Worm (Caenorhabditis elegans): ENCODE measurements around the gene C41C4.9.
A peak's percentile ranks its signal among the peaks of the same experiment; 100 is the strongest.

The C41C4.9 gene

DNA sequence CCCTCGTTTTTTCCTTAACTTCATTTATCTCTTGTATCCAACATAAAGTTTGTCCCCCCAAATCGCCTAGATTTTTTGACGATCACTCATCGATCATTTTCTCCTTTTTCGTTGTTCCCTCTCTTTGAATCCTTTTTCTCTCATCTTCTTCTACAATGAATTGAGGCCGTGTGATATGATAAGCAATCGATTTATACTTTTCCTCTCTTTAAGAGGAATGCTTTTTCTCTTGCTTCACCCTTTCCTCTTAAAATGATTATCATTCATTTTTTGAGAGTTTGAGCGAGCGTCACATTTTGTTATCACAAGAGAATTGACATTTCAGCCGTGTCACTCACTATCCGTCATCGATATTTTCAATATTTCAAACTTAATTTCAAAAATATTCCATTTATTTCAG, 29.4 kb upstream of the C41C4.9 start, which contains the start of gene K02C4.5:
Gene K02C4.5 (plus strand): TSS at position 395 of the 400 bp plus-strand sequence.
- no peak for TF ChIP-seq gmeb-1 (tag; optimal IDR thresholded peaks at IDR 0.05)
- no peak for TF ChIP-seq nhr-25 (tag; optimal IDR thresholded peaks at IDR 0.05)
- peak; percentile 98 for TF ChIP-seq fos-1 (tag; optimal IDR thresholded peaks at IDR 0.05)
- TF ChIP-seq skn-1 (tag; optimal IDR thresholded peaks at IDR 0.05), result peak; percentile 11
- TF ChIP-seq crh-2 (tag; optimal IDR thresholded peaks at IDR 0.05), result peak; percentile 48

DNA sequence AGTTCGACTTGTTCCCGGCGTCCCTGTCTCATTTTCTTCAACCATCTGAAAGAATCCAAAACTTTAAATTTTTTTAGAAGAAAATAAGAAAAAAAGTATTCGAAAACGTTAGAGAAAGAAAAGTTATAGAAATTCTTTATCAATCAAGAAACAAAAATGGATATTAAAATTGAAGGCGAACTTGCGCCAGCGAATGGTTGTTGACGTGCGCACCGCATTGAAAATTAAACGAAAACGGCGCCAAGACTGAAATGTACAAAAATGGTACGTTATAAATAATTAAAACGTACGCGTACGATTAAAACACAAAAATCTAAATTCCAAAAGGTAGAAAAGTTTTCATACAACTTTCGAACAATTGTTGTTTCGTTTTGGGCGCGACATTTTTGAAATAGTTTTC, 20.6 kb upstream of the C41C4.9 start, which contains the start of gene K02C4.3:
Gene K02C4.3 (minus strand): TSS at position 51 of the 400 bp plus-strand sequence.
- peak; percentile 65 for TF ChIP-seq lin-13 (GFP tag; optimal IDR thresholded peaks at IDR 0.05)
- peak; percentile 24 for TF ChIP-seq sem-4 (tag; optimal IDR thresholded peaks at IDR 0.05)
- TF ChIP-seq alr-1 (tag; optimal IDR thresholded peaks at IDR 0.05), result no peak
- TF ChIP-seq fos-1 (tag; optimal IDR thresholded peaks at IDR 0.05), result peak; percentile 53
- TF ChIP-seq nhr-11 (tag; optimal IDR thresholded peaks at IDR 0.05), result no peak
- TF ChIP-seq lsy-2 (tag; optimal IDR thresholded peaks at IDR 0.05), result peak; percentile 61 to 87
- TF ChIP-seq R02D3.7 (tag; optimal IDR thresholded peaks at IDR 0.05), result no peak
- TF ChIP-seq unc-55 (GFP tag; optimal IDR thresholded peaks at IDR 0.05), result peak; percentile 69
- TF ChIP-seq elt-1 (tag; optimal IDR thresholded peaks at IDR 0.05), result no peak
- peak; percentile 81 for TF ChIP-seq C34F6.9 (tag; optimal IDR thresholded peaks at IDR 0.05)
- TF ChIP-seq ztf-4 (tag; optimal IDR thresholded peaks at IDR 0.05), result peak; percentile 51
- peak; percentile 16 for TF ChIP-seq nhr-6 (tag; optimal IDR thresholded peaks at IDR 0.05)
- no peak for TF ChIP-seq nhr-23 (tag; optimal IDR thresholded peaks at IDR 0.05)
- peak; percentile 52 for TF ChIP-seq lin-11 (tag; optimal IDR thresholded peaks at IDR 0.05)
- no peak for TF ChIP-seq elt-3 (tag; optimal IDR thresholded peaks at IDR 0.05)
- TF ChIP-seq nhr-21 (tag; optimal IDR thresholded peaks at IDR 0.05), result peak; percentile 51
- peak; percentile 55 for TF ChIP-seq F13H6.1 (tag; optimal IDR thresholded peaks at IDR 0.05)
- peak; percentile 40 for TF ChIP-seq mab-5 (tag; optimal IDR thresholded peaks at IDR 0.05)
- TF ChIP-seq sma-3 (GFP tag; optimal IDR thresholded peaks at IDR 0.05), result peak; percentile 63
- peak; percentile 80 for TF ChIP-seq sma-9 (GFP tag; optimal IDR thresholded peaks at IDR 0.05)
- TF ChIP-seq sma-9 (tag; optimal IDR thresholded peaks at IDR 0.05), result no peak
- peak; percentile 87 for TF ChIP-seq snpc-4 (tag; optimal IDR thresholded peaks at IDR 0.05)
- peak; percentile 92 for TF ChIP-seq gmeb-1 (tag; optimal IDR thresholded peaks at IDR 0.05)
- TF ChIP-seq nhr-25 (tag; optimal IDR thresholded peaks at IDR 0.05), result peak; percentile 66
- peak; percentile 83 for TF ChIP-seq crh-2 (tag; optimal IDR thresholded peaks at IDR 0.05)
- TF ChIP-seq nhr-129 (tag; optimal IDR thresholded peaks at IDR 0.05), result peak; percentile 64

DNA sequence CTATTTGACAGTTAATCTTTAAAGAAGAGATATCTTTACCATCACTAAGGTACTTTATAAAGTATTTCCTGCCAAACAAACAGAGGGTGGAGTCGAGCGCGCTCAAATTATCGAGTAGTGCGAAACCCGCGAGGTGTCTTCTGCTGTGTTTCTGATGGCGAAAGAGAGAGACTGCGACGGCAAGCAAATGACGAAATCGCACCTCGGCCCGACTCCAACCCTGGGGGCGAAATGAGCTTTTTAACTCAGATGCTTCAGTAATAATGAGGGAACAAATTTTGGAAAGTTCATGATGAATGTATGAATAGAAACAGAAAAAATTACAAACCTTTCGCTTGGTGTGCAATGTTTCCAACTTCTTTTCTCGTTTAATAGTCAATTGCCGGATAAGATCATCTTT, 15.9 kb upstream of the C41C4.9 start:
- no peak for TF ChIP-seq elt-1 (tag; optimal IDR thresholded peaks at IDR 0.05)
- TF ChIP-seq nhr-6 (tag; optimal IDR thresholded peaks at IDR 0.05), result no peak
- TF ChIP-seq nhr-237 (tag; optimal IDR thresholded peaks at IDR 0.05), result no peak
- no peak for TF ChIP-seq nhr-10 (tag; optimal IDR thresholded peaks at IDR 0.05)
- TF ChIP-seq zag-1 (tag; optimal IDR thresholded peaks at IDR 0.05), result no peak
- no peak for TF ChIP-seq peb-1 (tag; optimal IDR thresholded peaks at IDR 0.05)
- peak; percentile 85 for TF ChIP-seq nhr-129 (tag; optimal IDR thresholded peaks at IDR 0.05)
- no peak for TF ChIP-seq mbf-1 (tag; optimal IDR thresholded peaks at IDR 0.05)
- TF ChIP-seq dmd-4 (tag; optimal IDR thresholded peaks at IDR 0.05), result no peak
- TF ChIP-seq blmp-1 (tag; optimal IDR thresholded peaks at IDR 0.05; ENCODE audit: insufficient read depth), result peak; percentile 28
- no peak for TF ChIP-seq lin-39 (tag; optimal IDR thresholded peaks at IDR 0.05)
- TF ChIP-seq Y55F3AM.14 (GFP tag; optimal IDR thresholded peaks at IDR 0.05), result no peak
- no peak for TF ChIP-seq ZK546.5 (tag; optimal IDR thresholded peaks at IDR 0.05)
- TF ChIP-seq ama-1 (optimal IDR thresholded peaks at IDR 0.05), result peak; percentile 84
- peak; percentile 59 for TF ChIP-seq nhr-25 (tag; optimal IDR thresholded peaks at IDR 0.05)
- TF ChIP-seq ceh-16 (tag; optimal IDR thresholded peaks at IDR 0.05), result peak; percentile 12
- peak; percentile 55 for TF ChIP-seq nhr-21 (tag; optimal IDR thresholded peaks at IDR 0.05)
- TF ChIP-seq nhr-12 (tag; optimal IDR thresholded peaks at IDR 0.05), result no peak
- peak; percentile 98 for TF ChIP-seq snpc-4 (tag; optimal IDR thresholded peaks at IDR 0.05)
- no peak for TF ChIP-seq R02D3.7 (tag; optimal IDR thresholded peaks at IDR 0.05)
- peak; percentile 63 for TF ChIP-seq F13H6.1 (tag; optimal IDR thresholded peaks at IDR 0.05)
- peak; percentile 14 for TF ChIP-seq skn-1 (tag; optimal IDR thresholded peaks at IDR 0.05)
- TF ChIP-seq nhr-77 (tag; optimal IDR thresholded peaks at IDR 0.05), result no peak
- no peak for TF ChIP-seq sem-4 (tag; optimal IDR thresholded peaks at IDR 0.05)
- peak; percentile 71 for TF ChIP-seq lin-13 (GFP tag; optimal IDR thresholded peaks at IDR 0.05)
- peak; percentile 51 for TF ChIP-seq lsy-2 (tag; optimal IDR thresholded peaks at IDR 0.05)
- TF ChIP-seq egl-27 (tag; optimal IDR thresholded peaks at IDR 0.05), result peak; percentile 63
- TF ChIP-seq ztf-1 (GFP tag; conservative IDR thresholded peaks at IDR 0.05), result no peak
- TF ChIP-seq fos-1 (tag; optimal IDR thresholded peaks at IDR 0.05), result peak; percentile 78
- TF ChIP-seq unc-62 (GFP tag; optimal IDR thresholded peaks at IDR 0.05), result no peak
- TF ChIP-seq gmeb-1 (tag; optimal IDR thresholded peaks at IDR 0.05), result peak; percentile 74
- TF ChIP-seq elt-3 (tag; optimal IDR thresholded peaks at IDR 0.05), result no peak
- TF ChIP-seq mab-5 (tag; optimal IDR thresholded peaks at IDR 0.05), result no peak
- no peak for TF ChIP-seq ztf-11 (tag; optimal IDR thresholded peaks at IDR 0.05)
- no peak for TF ChIP-seq ztf-4 (tag; optimal IDR thresholded peaks at IDR 0.05)
- peak; percentile 18 for TF ChIP-seq C34F6.9 (tag; optimal IDR thresholded peaks at IDR 0.05)
- no peak for TF ChIP-seq ceh-82 (tag; optimal IDR thresholded peaks at IDR 0.05)
- no peak for TF ChIP-seq lin-11 (tag; optimal IDR thresholded peaks at IDR 0.05)
- TF ChIP-seq sma-3 (GFP tag; optimal IDR thresholded peaks at IDR 0.05), result peak; percentile 84
- TF ChIP-seq nhr-23 (tag; optimal IDR thresholded peaks at IDR 0.05), result no peak
- TF ChIP-seq aly-2 (tag; optimal IDR thresholded peaks at IDR 0.05), result no peak
- no peak for TF ChIP-seq alr-1 (tag; optimal IDR thresholded peaks at IDR 0.05)
- peak; percentile 64 for TF ChIP-seq unc-55 (GFP tag; optimal IDR thresholded peaks at IDR 0.05)

Data from whole organism, L2 larva.